Worm (Caenorhabditis elegans): ENCODE results near the gene Y9C2UA.1.

Gene Y9C2UA.1

DNA sequence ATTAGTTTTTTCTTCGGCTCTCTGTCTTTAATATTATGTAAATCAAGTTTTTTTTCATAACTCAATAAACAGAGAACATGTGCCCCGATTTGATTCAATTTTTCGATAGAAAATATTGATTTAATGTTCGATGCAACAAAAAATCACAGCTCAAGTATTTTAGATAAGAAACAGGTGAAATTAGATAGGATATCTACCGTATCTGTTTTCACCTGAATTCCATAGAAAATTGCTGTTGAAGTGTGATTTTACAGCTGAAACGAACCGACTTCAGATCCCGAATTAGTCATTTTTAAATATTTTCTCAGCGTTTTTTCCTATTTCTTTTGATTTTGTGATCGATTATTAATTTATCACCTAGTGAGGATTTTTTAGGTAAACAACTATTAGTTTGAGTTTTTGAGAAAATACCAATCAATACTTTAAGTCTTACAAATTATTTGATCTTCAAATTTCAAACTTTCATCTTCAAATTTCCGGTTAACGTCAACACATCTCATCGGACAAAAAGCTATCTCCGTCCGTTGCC, at the start of gene Y9C2UA.1:
Gene Y9C2UA.1, plus strand, starts transcription at position 479 of the 529 bp plus-strand sequence.
- TF ChIP-seq elt-3 (tag; optimal IDR thresholded peaks at IDR 0.05) = no peak
- no peak for TF ChIP-seq ham-2 (GFP tag; optimal IDR thresholded peaks at IDR 0.05)
- TF ChIP-seq ces-1 (GFP tag; optimal IDR thresholded peaks at IDR 0.05) = no peak
- TF ChIP-seq snpc-4 (tag; optimal IDR thresholded peaks at IDR 0.05) = no peak
- TF ChIP-seq ceh-39 (tag; optimal IDR thresholded peaks at IDR 0.05) = no peak
- no peak for TF ChIP-seq lin-13 (tag; optimal IDR thresholded peaks at IDR 0.05)

DNA sequence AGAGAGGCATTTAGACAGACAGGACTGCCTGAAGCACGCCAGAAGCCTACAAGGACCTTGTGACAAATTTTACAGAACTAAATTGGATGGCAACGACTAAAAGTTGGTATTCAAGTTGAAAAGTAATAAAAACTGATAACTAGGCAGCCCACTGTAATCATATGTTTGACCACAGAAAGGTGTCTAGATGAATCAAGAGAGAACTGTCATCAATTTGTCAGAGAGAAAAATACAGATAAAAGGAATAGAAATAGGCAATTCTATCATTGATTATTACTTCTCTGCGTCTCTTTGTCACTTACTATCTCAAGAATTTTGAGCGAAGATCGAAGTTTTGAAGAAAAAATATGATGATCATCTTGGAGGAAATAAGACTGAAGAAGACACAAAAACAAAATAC, 46.5 kb upstream of the Y9C2UA.1 start:
- TF ChIP-seq ceh-83 (GFP tag; optimal IDR thresholded peaks at IDR 0.05) = no peak
- no peak for TF ChIP-seq unc-62 (GFP tag; optimal IDR thresholded peaks at IDR 0.05)
- no peak for TF ChIP-seq ztf-11 (tag; optimal IDR thresholded peaks at IDR 0.05)
- TF ChIP-seq nhr-28 (tag; optimal IDR thresholded peaks at IDR 0.05) = no peak
- TF ChIP-seq sem-2 (GFP tag; optimal IDR thresholded peaks at IDR 0.05) = no peak
- no peak for TF ChIP-seq M03D4.4 (tag; optimal IDR thresholded peaks at IDR 0.05)
- no peak for TF ChIP-seq lin-13 (tag; optimal IDR thresholded peaks at IDR 0.05)
- TF ChIP-seq elt-3 (tag; optimal IDR thresholded peaks at IDR 0.05) = no peak
- TF ChIP-seq nhr-76 (tag; optimal IDR thresholded peaks at IDR 0.05) = no peak
- no peak for TF ChIP-seq ceh-43 (GFP tag; optimal IDR thresholded peaks at IDR 0.05)
- no peak for TF ChIP-seq lsy-2 (tag; optimal IDR thresholded peaks at IDR 0.05)
- TF ChIP-seq hlh-1 (tag; optimal IDR thresholded peaks at IDR 0.05) = no peak
- TF ChIP-seq pha-4 (tag; optimal IDR thresholded peaks at IDR 0.05) = no peak
- no peak for TF ChIP-seq zip-8 (tag; optimal IDR thresholded peaks at IDR 0.05)
- TF ChIP-seq flh-1 (GFP tag; optimal IDR thresholded peaks at IDR 0.05) = no peak

DNA sequence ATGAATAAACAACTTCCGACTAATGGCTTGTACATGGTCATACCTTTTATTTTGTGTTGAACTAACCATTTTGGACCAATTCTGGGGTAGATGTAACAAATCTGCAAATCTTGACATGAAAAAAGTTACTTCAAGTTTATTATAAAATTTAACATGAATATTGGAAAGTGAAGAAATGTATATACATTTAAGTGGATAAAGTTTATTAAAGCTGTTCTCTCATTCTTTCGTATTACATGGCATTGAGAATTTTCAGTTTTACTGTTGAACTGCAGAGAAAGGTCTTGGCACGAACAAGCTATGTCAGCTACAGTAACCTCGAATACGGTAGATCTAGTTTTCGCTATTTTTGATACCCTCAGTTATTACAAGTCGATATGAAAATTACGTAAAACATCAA, 45.9 kb upstream of the Y9C2UA.1 start, which contains the start of gene C07H4.1:
Gene C07H4.1, minus strand, starts transcription at position 101 of the 400 bp plus-strand sequence.
- TF ChIP-seq drap-1 (GFP tag; optimal IDR thresholded peaks at IDR 0.05) = no peak
- no peak for TF ChIP-seq ceh-43 (GFP tag; optimal IDR thresholded peaks at IDR 0.05)
- no peak for TF ChIP-seq unc-62 (GFP tag; optimal IDR thresholded peaks at IDR 0.05)

DNA sequence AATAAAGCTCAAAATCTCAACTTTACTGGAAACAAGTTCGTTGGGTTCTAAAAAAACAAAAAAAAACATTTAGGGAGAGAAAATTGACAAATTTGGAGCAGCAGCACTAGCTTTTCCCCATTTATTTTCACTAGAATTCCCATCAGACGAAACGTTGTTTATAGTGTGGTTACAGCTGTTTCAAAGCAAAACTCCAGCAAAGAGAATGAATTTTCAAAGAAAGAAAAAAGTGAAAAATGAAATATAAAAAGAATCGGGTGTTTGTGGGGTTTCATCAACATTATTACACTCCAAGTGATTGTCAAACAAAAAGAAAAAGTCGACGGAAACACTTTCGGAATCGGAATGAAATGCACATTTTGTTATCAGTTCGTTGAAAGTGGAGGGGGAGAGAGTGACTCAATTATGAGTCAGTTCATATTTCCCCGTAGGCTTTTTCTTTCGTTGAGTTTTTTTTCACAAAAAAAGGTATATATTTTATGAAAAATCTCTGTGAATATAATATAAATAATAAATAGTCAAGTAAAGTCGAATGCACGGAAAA, 45.1 kb upstream of the Y9C2UA.1 start:
- TF ChIP-seq nhr-28 (tag; optimal IDR thresholded peaks at IDR 0.05) (no peak), sptf-1 (tag; optimal IDR thresholded peaks at IDR 0.05) (no peak), bed-3 (GFP tag; optimal IDR thresholded peaks at IDR 0.05) (no peak), tbx-8 (GFP tag; optimal IDR thresholded peaks at IDR 0.05) (no peak), M03D4.4 (tag; optimal IDR thresholded peaks at IDR 0.05) (no peak), unc-120 (tag; optimal IDR thresholded peaks at IDR 0.05; ENCODE audit: poor library complexity, severe bottlenecking) (no peak), ztf-11 (tag; optimal IDR thresholded peaks at IDR 0.05) (no peak), nhr-237 (tag; optimal IDR thresholded peaks at IDR 0.05) (no peak)

DNA sequence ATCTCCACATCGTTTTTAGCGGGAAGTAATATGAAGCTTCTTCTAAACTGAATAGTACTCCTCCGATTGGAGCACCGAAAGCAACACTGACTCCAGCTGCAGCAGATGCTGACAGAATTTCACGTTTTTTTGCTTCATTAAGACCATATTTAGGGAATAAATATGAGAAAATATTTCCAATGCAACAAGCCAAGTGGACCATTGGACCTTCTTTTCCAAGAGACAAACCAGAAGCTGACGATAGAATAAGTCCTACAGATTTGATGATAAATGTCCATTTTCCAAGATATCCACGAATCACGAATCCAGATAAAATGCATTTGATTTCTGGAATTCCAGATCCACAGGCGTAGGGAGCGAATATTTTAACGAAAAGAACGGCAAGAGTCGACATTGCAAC, 42.1 kb upstream of the Y9C2UA.1 start:
- TF ChIP-seq lin-13 (tag; optimal IDR thresholded peaks at IDR 0.05) (no peak), nhr-12 (tag; optimal IDR thresholded peaks at IDR 0.05) (no peak), pha-4 (tag; optimal IDR thresholded peaks at IDR 0.05) (no peak), ceh-83 (GFP tag; optimal IDR thresholded peaks at IDR 0.05) (no peak), sem-2 (GFP tag; optimal IDR thresholded peaks at IDR 0.05) (no peak), snpc-4 (tag; optimal IDR thresholded peaks at IDR 0.05) (no peak), cnd-1 (tag; optimal IDR thresholded peaks at IDR 0.05) (no peak), unc-62 (GFP tag; optimal IDR thresholded peaks at IDR 0.05) (no peak), nhr-28 (tag; optimal IDR thresholded peaks at IDR 0.05) (no peak)

DNA sequence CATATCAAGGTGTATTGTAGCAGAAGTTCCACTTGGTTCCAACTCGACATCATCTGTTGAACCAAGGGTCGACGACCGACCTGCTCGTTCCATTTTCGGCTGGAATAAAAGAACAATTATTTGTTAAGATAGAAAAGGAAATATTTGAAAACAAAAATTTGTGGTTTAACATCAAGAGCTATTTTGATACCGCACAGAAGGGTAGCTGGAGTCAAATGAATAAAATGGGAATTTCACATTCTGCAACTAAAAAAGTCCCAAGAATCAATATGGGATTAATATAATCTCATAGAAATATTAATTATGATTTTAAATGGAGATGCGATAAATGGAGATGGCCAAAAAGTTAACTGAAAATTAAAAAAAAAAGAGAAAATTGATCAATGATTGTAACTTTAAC, 40.9 kb upstream of the Y9C2UA.1 start, which contains the start of gene clh-5:
Gene clh-5, minus strand, starts transcription at position 101 of the 400 bp plus-strand sequence.
- no peak for TF ChIP-seq zip-8 (tag; optimal IDR thresholded peaks at IDR 0.05)
- no peak for TF ChIP-seq ceh-43 (GFP tag; optimal IDR thresholded peaks at IDR 0.05)
- no peak for TF ChIP-seq unc-120 (tag; optimal IDR thresholded peaks at IDR 0.05; ENCODE audit: poor library complexity, severe bottlenecking)
- no peak for TF ChIP-seq mab-5 (tag; optimal IDR thresholded peaks at IDR 0.05)
- TF ChIP-seq nhr-28 (tag; optimal IDR thresholded peaks at IDR 0.05) = no peak
- TF ChIP-seq ces-1 (GFP tag; optimal IDR thresholded peaks at IDR 0.05) = no peak
- no peak for TF ChIP-seq blmp-1 (tag; optimal IDR thresholded peaks at IDR 0.05)
- no peak for TF ChIP-seq lin-32 (GFP tag; optimal IDR thresholded peaks at IDR 0.05)
- TF ChIP-seq flh-1 (GFP tag; optimal IDR thresholded peaks at IDR 0.05) = no peak
- no peak for TF ChIP-seq M03D4.4 (tag; optimal IDR thresholded peaks at IDR 0.05)
- no peak for TF ChIP-seq lin-13 (tag; optimal IDR thresholded peaks at IDR 0.05)
- TF ChIP-seq bed-3 (GFP tag; optimal IDR thresholded peaks at IDR 0.05) = no peak
- TF ChIP-seq unc-39 (tag; optimal IDR thresholded peaks at IDR 0.05) = no peak
